Fruit fly (Drosophila melanogaster) whole organism, prepupa: ENCODE results near the gene eIF4A.
A peak's percentile ranks its signal among the peaks of the same experiment; 100 is the strongest.

Experiments
- Blimp-1 ChIP-seq: fragments of 200-800 bp; sonication (Bioruptor generic); optimal IDR thresholded peaks from 3 replicates; lab custom pipeline; 2017; ENCODE audit warnings: missing biosample characterization, missing genetic modification characterization, mild to moderate bottlenecking, moderate library complexity, missing genetic modification reagents
- CG10631 ChIP-seq: fragments of 200-800 bp; sonication (Bioruptor generic); optimal IDR thresholded peaks from 2 replicates; lab custom pipeline; 2016; ENCODE audit warnings: missing biosample characterization, missing genetic modification characterization
- CG10669 ChIP-seq: fragments of 200-800 bp; sonication (Bioruptor generic); optimal IDR thresholded peaks from 3 replicates; lab custom pipeline; 2018; ENCODE audit warnings: missing biosample characterization, mild to moderate bottlenecking, missing genetic modification characterization, moderate library complexity
- CG11294 ChIP-seq: fragments of 200-800 bp; sonication (Bioruptor generic); IDR thresholded peaks from 2 replicates; pipeline ENCODE4 v1.3.6; 2022; ENCODE audit warnings: missing biosample characterization, missing genetic modification characterization
- CG11902 ChIP-seq: fragments of 200-800 bp; sonication (Bioruptor generic); optimal IDR thresholded peaks from 3 replicates; lab custom pipeline; 2016; ENCODE audit warnings: missing biosample characterization, missing genetic modification characterization
- CG15336 ChIP-seq: fragments of 200-800 bp; sonication (Bioruptor generic); IDR thresholded peaks from 2 replicates; pipeline ENCODE4 v1.3.6; 2022; ENCODE audit warnings: missing biosample characterization, missing genetic modification characterization
- CG1621 ChIP-seq: fragments of 200-800 bp; sonication (Bioruptor generic); optimal IDR thresholded peaks from 3 replicates; lab custom pipeline; 2018; ENCODE audit warnings: missing biosample characterization, mild to moderate bottlenecking, missing genetic modification characterization
- CG16779 ChIP-seq: fragments of 200-800 bp; sonication (Bioruptor generic); optimal IDR thresholded peaks from 3 replicates; lab custom pipeline; 2017; ENCODE audit warnings: missing biosample characterization, mild to moderate bottlenecking, missing genetic modification characterization
- CG31627 ChIP-seq: fragments of 200-800 bp; sonication (Bioruptor generic); optimal IDR thresholded peaks from 3 replicates; lab custom pipeline; 2016; ENCODE audit warnings: missing biosample characterization, missing genetic modification characterization
- CG32006 ChIP-seq: fragments of 200-800 bp; sonication (Bioruptor generic); optimal IDR thresholded peaks from 3 replicates; lab custom pipeline; 2017; ENCODE audit warnings: missing biosample characterization, mild to moderate bottlenecking, missing genetic modification characterization
- CG34406 ChIP-seq: fragments of 200-800 bp; sonication (Bioruptor generic); optimal IDR thresholded peaks from 3 replicates; lab custom pipeline; 2016; ENCODE audit warnings: missing biosample characterization, missing genetic modification characterization
- CG3919 ChIP-seq: fragments of 200-800 bp; sonication (Bioruptor generic); optimal IDR thresholded peaks from 3 replicates; lab custom pipeline; 2016; ENCODE audit warnings: missing biosample characterization, missing genetic modification characterization
- CG4318 ChIP-seq: fragments of 200-800 bp; sonication (Bioruptor generic); optimal IDR thresholded peaks from 3 replicates; lab custom pipeline; 2017; ENCODE audit warnings: missing biosample characterization, mild to moderate bottlenecking, missing genetic modification characterization
- CG6792 ChIP-seq: fragments of 200-800 bp; sonication (Bioruptor generic); optimal IDR thresholded peaks from 3 replicates; lab custom pipeline; 2016; ENCODE audit warnings: missing biosample characterization, missing genetic modification characterization
- CG6808 ChIP-seq: fragments of 200-800 bp; sonication (Bioruptor generic); optimal IDR thresholded peaks from 3 replicates; lab custom pipeline; 2017; ENCODE audit warnings: missing biosample characterization, missing genetic modification characterization, mild to moderate bottlenecking, moderate library complexity, missing genetic modification reagents
- CG7368 ChIP-seq: fragments of 200-800 bp; sonication (Bioruptor generic); optimal IDR thresholded peaks from 3 replicates; lab custom pipeline; 2016; ENCODE audit warnings: missing biosample characterization, missing genetic modification characterization
- CG8119 ChIP-seq: fragments of 200-800 bp; sonication (Bioruptor generic); IDR thresholded peaks from 3 replicates; pipeline ENCODE4 v1.3.6; 2022; ENCODE audit warnings: missing biosample characterization, missing genetic modification characterization
- CG8319 ChIP-seq: fragments of 200-800 bp; sonication (Bioruptor generic); optimal IDR thresholded peaks from 3 replicates; lab custom pipeline; 2016; ENCODE audit warnings: missing biosample characterization, missing genetic modification characterization
- CG8632 ChIP-seq: fragments of 200-800 bp; sonication (Bioruptor generic); optimal IDR thresholded peaks from 3 replicates; lab custom pipeline; 2016; ENCODE audit warnings: missing biosample characterization, missing genetic modification characterization
- Eip75B ChIP-seq: fragments of 200-800 bp; sonication (Bioruptor generic); optimal IDR thresholded peaks from 3 replicates; lab custom pipeline; 2016; ENCODE audit warnings: missing biosample characterization, missing genetic modification characterization
- Eip78C ChIP-seq: fragments of 200-800 bp; sonication (Bioruptor generic); peaks from one replicate; lab custom pipeline; 2016; ENCODE audit warnings: missing biosample characterization, missing genetic modification characterization
- Ets21C ChIP-seq: fragments of 200-800 bp; sonication (Bioruptor generic); optimal IDR thresholded peaks from 3 replicates; lab custom pipeline; 2016; ENCODE audit warnings: missing biosample characterization, missing genetic modification characterization
- Ets96B ChIP-seq: fragments of 200-800 bp; optimal IDR thresholded peaks from 2 replicates; lab custom pipeline; 2019; ENCODE audit warnings: missing biosample characterization, mild to moderate bottlenecking, missing genetic modification characterization, moderate library complexity
- Gug ChIP-seq: fragments of 200-800 bp; sonication (Bioruptor generic); IDR thresholded peaks from 2 replicates; pipeline ENCODE4 v1.3.6; 2022; ENCODE audit warnings: missing biosample characterization, missing genetic modification characterization
- Hr39 ChIP-seq: fragments of 200-800 bp; sonication (Bioruptor generic); optimal IDR thresholded peaks from 2 replicates; lab custom pipeline; 2016; ENCODE audit warnings: missing biosample characterization, missing genetic modification characterization
- Met ChIP-seq: fragments of 200-800 bp; sonication (Bioruptor generic); optimal IDR thresholded peaks from 3 replicates; lab custom pipeline; 2016; ENCODE audit warnings: missing biosample characterization, missing genetic modification characterization
- OdsH ChIP-seq: fragments of 200-800 bp; sonication (Bioruptor generic); optimal IDR thresholded peaks from 3 replicates; lab custom pipeline; 2016; ENCODE audit warnings: missing biosample characterization, missing genetic modification characterization
- Smox ChIP-seq: fragments of 200-800 bp; sonication (Bioruptor generic); optimal IDR thresholded peaks from 3 replicates; lab custom pipeline; 2016; ENCODE audit warnings: missing biosample characterization, missing genetic modification characterization
- Sox102F ChIP-seq: fragments of 200-800 bp; sonication (Bioruptor generic); optimal IDR thresholded peaks from 2 replicates; lab custom pipeline; 2016; ENCODE audit warnings: missing biosample characterization, mild to moderate bottlenecking, missing genetic modification characterization
- Sox14 ChIP-seq: fragments of 200-800 bp; sonication (Bioruptor generic); optimal IDR thresholded peaks from 3 replicates; lab custom pipeline; 2016; ENCODE audit warnings: missing biosample characterization, missing genetic modification characterization
- Sox15 ChIP-seq: fragments of 200-800 bp; sonication (Bioruptor generic); optimal IDR thresholded peaks from 3 replicates; lab custom pipeline; 2016; ENCODE audit warnings: missing biosample characterization, missing genetic modification characterization
- acj6 ChIP-seq: fragments of 200-800 bp; sonication (Bioruptor generic); optimal IDR thresholded peaks from 3 replicates; lab custom pipeline; 2016; ENCODE audit warnings: missing biosample characterization, missing genetic modification characterization
- eg ChIP-seq: fragments of 200-800 bp; sonication (Bioruptor generic); IDR thresholded peaks from 3 replicates; pipeline ENCODE4 v1.3.6; 2022; ENCODE audit warnings: missing biosample characterization, missing genetic modification characterization
- fd85E ChIP-seq: fragments of 200-800 bp; sonication (Bioruptor generic); optimal IDR thresholded peaks from 3 replicates; lab custom pipeline; 2016; ENCODE audit warnings: missing biosample characterization, missing genetic modification characterization
- fkh ChIP-seq: fragments of 200-800 bp; sonication (Bioruptor generic); optimal IDR thresholded peaks from 3 replicates; lab custom pipeline; 2017; ENCODE audit warnings: missing biosample characterization, mild to moderate bottlenecking, missing genetic modification characterization, moderate library complexity
- net ChIP-seq: fragments of 200-800 bp; sonication (Bioruptor generic); optimal IDR thresholded peaks from 3 replicates; lab custom pipeline; 2016; ENCODE audit warnings: missing biosample characterization, missing genetic modification characterization
- spab ChIP-seq: fragments of 200-800 bp; sonication (Bioruptor generic); optimal IDR thresholded peaks from 2 replicates; lab custom pipeline; 2017; ENCODE audit warnings: missing biosample characterization, mild to moderate bottlenecking, missing genetic modification characterization, missing genetic modification reagents
- svp ChIP-seq: fragments of 200-800 bp; sonication (Bioruptor generic); peaks from one replicate; lab custom pipeline; 2016; ENCODE audit warnings: missing biosample characterization, missing genetic modification characterization
- vri ChIP-seq: fragments of 200-800 bp; sonication (Bioruptor generic); optimal IDR thresholded peaks from 3 replicates; lab custom pipeline; 2016; ENCODE audit warnings: missing biosample characterization, mild to moderate bottlenecking, missing genetic modification characterization

The eIF4A gene

dm6 chr2L:6022793-6023192, 41.2 kb downstream of the eIF4A start (continued):
- TF ChIP-seq CG34406 (GFP tag; lab: Kevin White, UChicago) (peak; percentile 61), CG16779 (tag; lab: Kevin White, UChicago) (peak; percentile 27), CG3919 (GFP tag; lab: Kevin White, UChicago) (peak; percentile 82), spab (GFP tag; lab: Kevin White, UChicago) (peak; percentile 73), CG11294 (no peak), CG31627 (GFP tag; lab: Kevin White, UChicago) (peak; percentile 42), Gug (GFP tag; lab: Robert Waterston, UW) (peak; percentile 20; the same call in 1 of the 2 replicates), Ets96B (tag; lab: Kevin White, UChicago) (peak; percentile 80), eg (GFP tag; lab: Robert Waterston, UW) (0 out of 3 replicates have a peak, but pooled peaks have one; percentile 28), svp (GFP tag; lab: Kevin White, UChicago) (peak; percentile 86), CG6808 (peak; percentile 73), Sox14 (peak; percentile 46), net (GFP tag; lab: Kevin White, UChicago) (peak; percentile 32), Hr39 (GFP tag; lab: Kevin White, UChicago) (peak; percentile 27), CG10631 (GFP tag; lab: Kevin White, UChicago) (peak; percentile 64), vri (GFP tag; lab: Kevin White, UChicago) (no peak), Blimp-1 (GFP tag; lab: Kevin White, UChicago) (peak; percentile 56), fd85E (no peak), CG10669 (GFP tag; lab: Kevin White, UChicago) (peak; percentile 73), CG8319 (GFP tag; lab: Kevin White, UChicago) (peak; percentile 55), CG8119 (no peak), CG4318 (no peak), acj6 (GFP tag; lab: Kevin White, UChicago) (peak; percentile 79), Eip78C (peak; percentile 92), CG6792 (peak; percentile 54), Smox (GFP tag; lab: Kevin White, UChicago) (peak; percentile 21), CG7368 (GFP tag; lab: Kevin White, UChicago) (peak; percentile 10), CG1621 (tag; lab: Kevin White, UChicago) (peak; percentile 16), CG11902 (peak; percentile 78), CG15336 (GFP tag; lab: Robert Waterston, UW) (no peak), CG8632 (GFP tag; lab: Kevin White, UChicago) (peak; percentile 51), Met (GFP tag; lab: Kevin White, UChicago) (peak; percentile 59), Sox15 (GFP tag; lab: Kevin White, UChicago) (peak; percentile 58)

dm6 chr2L:6024345-6024907, 42.9 kb downstream of the eIF4A start, which contains the start of gene CG9107:
CG9107 (minus strand) TSS chr2L:6024539.
- TF ChIP-seq Met (GFP tag; lab: Kevin White, UChicago) (no peak), CG34406 (GFP tag; lab: Kevin White, UChicago) (no peak), Sox14 (no peak), Blimp-1 (GFP tag; lab: Kevin White, UChicago) (no peak), CG10631 (GFP tag; lab: Kevin White, UChicago) (no peak), Sox102F (GFP tag; lab: Kevin White, UChicago) (no peak), Ets21C (GFP tag; lab: Kevin White, UChicago) (no peak), fkh (GFP tag; lab: Kevin White, UChicago) (peak; percentile 78), Eip75B (GFP tag; lab: Kevin White, UChicago) (no peak), OdsH (GFP tag; lab: Kevin White, UChicago) (no peak), CG6808 (peak; percentile 100), CG32006 (GFP tag; lab: Kevin White, UChicago) (no peak), eg (GFP tag; lab: Robert Waterston, UW) (no peak)
- TF ChIP-seq, all 60 proteins: peak for 2
